Worm (Caenorhabditis elegans) whole organism, mixed stage, embryonic: ENCODE data around the gene W04G3.5.
A peak's percentile ranks its signal among the peaks of the same experiment; 100 is the strongest.

ENCODE experiments used
- blmp-1 ChIP-seq: fragments of 150-350 bp; optimal IDR thresholded peaks from 2 replicates; lab custom pipeline; 2014; ENCODE audit warnings: missing biosample characterization, missing genetic modification characterization
- ceh-39 ChIP-seq: fragments of 150-350 bp; optimal IDR thresholded peaks from 2 replicates; lab custom pipeline; 2014; ENCODE audit warnings: missing biosample characterization, missing genetic modification characterization
- drap-1 ChIP-seq: fragments of 200-800 bp; sonication (Bioruptor generic); optimal IDR thresholded peaks from 3 replicates; lab custom pipeline; 2018; ENCODE audit warnings: mild to moderate bottlenecking, missing genetic modification characterization, missing compliant biosample characterization
- elt-1 ChIP-seq: sonication (generic microtip); optimal IDR thresholded peaks from 2 replicates; lab custom pipeline; 2017; ENCODE audit warnings: missing genetic modification characterization, mild to moderate bottlenecking, missing compliant biosample characterization, antibody characterized with exemption, moderate library complexity, borderline replicate concordance; ENCODE audit not compliant: insufficient read depth
- lin-13 ChIP-seq: fragments of 150-350 bp; optimal IDR thresholded peaks from 2 replicates; lab custom pipeline; 2014; ENCODE audit warnings: missing biosample characterization, missing genetic modification characterization
- lsy-2 ChIP-seq: fragments of 150-350 bp; optimal IDR thresholded peaks from 2 replicates; lab custom pipeline; 2014; ENCODE audit warnings: missing biosample characterization, missing genetic modification characterization
- mab-5 ChIP-seq: fragments of 150-350 bp; optimal IDR thresholded peaks from 2 replicates; lab custom pipeline; 2014; ENCODE audit warnings: missing biosample characterization, missing genetic modification characterization
- nhr-12 ChIP-seq: fragments of 150-350 bp; optimal IDR thresholded peaks from 2 replicates; lab custom pipeline; 2014; ENCODE audit warnings: missing biosample characterization, missing genetic modification characterization
- nhr-237 ChIP-seq: fragments of 150-350 bp; optimal IDR thresholded peaks from 2 replicates; lab custom pipeline; 2014; ENCODE audit warnings: missing biosample characterization, missing genetic modification characterization
- nhr-28 ChIP-seq: fragments of 150-350 bp; optimal IDR thresholded peaks from 2 replicates; lab custom pipeline; 2014; ENCODE audit warnings: missing biosample characterization, missing genetic modification characterization
- sptf-1 ChIP-seq: sonication (generic microtip); optimal IDR thresholded peaks from 2 replicates; lab custom pipeline; 2017; ENCODE audit warnings: mild to moderate bottlenecking, missing genetic modification characterization, moderate library complexity, missing compliant biosample characterization
- unc-39 ChIP-seq: fragments of 150-350 bp; optimal IDR thresholded peaks from 2 replicates; lab custom pipeline; 2014; ENCODE audit warnings: missing biosample characterization, missing genetic modification characterization
- ztf-11 ChIP-seq: fragments of 150-350 bp; optimal IDR thresholded peaks from 2 replicates; lab custom pipeline; 2014; ENCODE audit warnings: missing biosample characterization, missing genetic modification characterization

ce11 chrX:11072701-11073100 is 757 bp upstream of the W04G3.5 start:
- TF ChIP-seq sptf-1 (tag; lab: Kevin White, UChicago) (no peak), nhr-28 (tag; lab: Kevin White, UChicago) (no peak), mab-5 (tag; lab: Kevin White, UChicago) (no peak), unc-39 (tag; lab: Kevin White, UChicago) (no peak), nhr-237 (tag; lab: Kevin White, UChicago) (no peak), nhr-12 (tag; lab: Kevin White, UChicago) (no peak), lin-13 (tag; lab: Kevin White, UChicago) (peak; percentile 22), ztf-11 (no peak), drap-1 (GFP tag; lab: Kevin White, UChicago) (no peak), lsy-2 (tag; lab: Kevin White, UChicago) (no peak), elt-1 (tag; lab: Kevin White, UChicago) (no peak), ceh-39 (tag; lab: Kevin White, UChicago) (no peak), blmp-1 (tag; lab: Kevin White, UChicago) (no peak)
